Fruit fly (Drosophila melanogaster) Kc167 (cell line): ENCODE results near the gene CG4783.

Experiments
- Myc ChIP-seq: fragments of >200 bp; optimal IDR thresholded peaks from 2 replicates; lab custom pipeline; 2017; ENCODE audit warnings: missing external identifiers
- Sin3A ChIP-seq: fragments of >200 bp; optimal IDR thresholded peaks from 2 replicates; lab custom pipeline; 2018; ENCODE audit warnings: missing external identifiers
- h ChIP-seq: fragments of >200 bp; optimal IDR thresholded peaks from 3 replicates; lab custom pipeline; 2018; ENCODE audit warnings: missing external identifiers
- insv ChIP-seq: fragments of >200 bp; optimal IDR thresholded peaks from 3 replicates; lab custom pipeline; 2018; ENCODE audit warnings: missing external identifiers
- psq ChIP-seq: fragments of >200 bp; optimal IDR thresholded peaks from 2 replicates; lab custom pipeline; 2017; ENCODE audit warnings: missing external identifiers
- ttk ChIP-seq: sonication (Bioruptor generic); optimal IDR thresholded peaks from 2 replicates; lab custom pipeline; 2017; ENCODE audit warnings: missing external identifiers

CG4783 gene

DNA sequence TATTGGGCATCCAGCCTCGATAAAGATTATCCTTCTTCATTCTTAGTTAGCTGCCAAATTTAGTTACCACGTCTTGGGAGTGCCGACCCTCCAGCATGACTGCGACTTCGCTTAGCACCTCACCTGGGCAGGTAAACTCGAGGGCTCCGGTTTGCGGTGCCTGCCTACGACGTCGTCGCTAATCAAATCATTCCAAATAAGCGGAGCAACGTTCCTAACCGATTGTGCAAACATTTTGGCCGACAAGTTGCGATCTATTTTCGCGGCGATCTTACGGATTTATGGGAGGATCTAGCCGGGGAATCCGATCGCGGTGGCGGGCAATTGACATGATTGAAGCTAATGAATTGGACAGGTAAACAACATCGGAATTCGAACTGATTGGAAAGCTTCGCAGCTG lies 30.5 kb upstream of the CG4783 start, which contains the start of gene CG4465:
Gene CG4465 (minus strand): TSS at position 101 of the 400 bp plus-strand sequence.
- TF ChIP-seq Myc (lab: Kevin White, UChicago) = no peak
- no peak for TF ChIP-seq h (lab: Kevin White, UChicago)
- no peak for TF ChIP-seq insv (lab: Kevin White, UChicago)
- no peak for TF ChIP-seq psq (lab: Kevin White, UChicago)
- no peak for TF ChIP-seq Sin3A (lab: Kevin White, UChicago)
- no peak for TF ChIP-seq ttk

DNA sequence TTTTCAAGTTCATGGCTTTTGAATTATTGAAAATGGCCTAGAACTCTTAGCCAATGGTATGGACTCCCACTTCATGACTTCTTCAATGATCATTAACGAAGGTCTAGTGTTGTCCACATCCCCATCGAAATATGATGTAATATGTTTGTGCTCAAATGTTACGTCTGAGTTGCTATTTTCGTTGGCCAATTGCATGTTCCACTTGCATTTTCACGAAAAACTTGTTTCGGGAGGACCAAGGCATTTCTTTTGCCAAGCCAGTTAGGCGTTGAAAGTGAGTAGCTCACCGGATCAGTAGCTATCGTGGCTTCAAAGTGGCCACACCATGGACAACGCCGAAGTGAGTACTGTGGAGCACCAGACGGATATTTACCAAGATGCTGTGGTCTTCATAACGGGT lies 30.0 kb upstream of the CG4783 start, which contains the start of gene CG4770:
Gene CG4770 (plus strand): TSS at position 301 of the 400 bp plus-strand sequence.
- TF ChIP-seq psq (lab: Kevin White, UChicago) = no peak

DNA sequence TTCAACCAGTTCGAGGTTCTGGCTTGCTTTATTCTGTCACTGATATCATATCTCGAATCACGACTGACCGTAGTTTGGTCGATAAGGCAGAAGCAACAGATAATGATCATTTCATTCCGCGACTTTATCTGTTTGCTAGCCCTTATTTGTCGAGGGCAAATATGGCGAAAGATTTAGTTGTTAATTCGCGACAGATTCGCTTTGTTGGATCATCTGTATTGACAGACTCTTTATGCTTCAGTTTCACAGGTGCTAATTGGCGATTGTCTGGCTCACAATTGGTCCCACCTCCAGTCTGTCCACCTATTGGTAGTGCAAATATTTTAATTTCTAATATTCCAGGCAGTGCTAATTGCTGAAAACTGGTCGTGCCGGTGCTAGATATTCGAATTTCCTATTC lies 23.9 kb upstream of the CG4783 start:
- no peak for TF ChIP-seq insv (lab: Kevin White, UChicago)
- TF ChIP-seq Sin3A (lab: Kevin White, UChicago) = no peak
- no peak for TF ChIP-seq ttk
- no peak for TF ChIP-seq psq (lab: Kevin White, UChicago)
- TF ChIP-seq Myc (lab: Kevin White, UChicago) = no peak
- no peak for TF ChIP-seq h (lab: Kevin White, UChicago)

DNA sequence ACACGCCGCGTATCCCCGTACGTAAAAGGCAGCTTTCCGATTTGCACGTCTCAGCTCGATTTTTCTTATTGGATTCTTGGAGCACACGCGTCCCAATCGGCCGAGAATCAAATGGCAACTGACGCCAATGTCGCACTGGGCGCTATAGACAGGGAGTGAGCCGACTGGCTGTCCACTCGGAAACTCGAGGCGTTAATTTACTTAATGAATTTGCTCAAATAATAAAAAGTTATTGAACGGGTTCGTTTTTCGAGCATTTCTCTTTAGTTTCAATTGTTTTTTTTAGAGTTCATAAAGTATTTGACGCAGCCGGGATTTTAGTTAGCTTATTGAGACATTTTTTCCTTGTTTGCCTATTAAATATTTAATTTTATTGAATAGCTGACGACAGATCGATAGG lies 23.0 kb upstream of the CG4783 start, which contains the start of gene CG4462:
Gene CG4462 (minus strand): TSS at position 101 of the 400 bp plus-strand sequence.
- TF ChIP-seq h (lab: Kevin White, UChicago) (no peak), ttk (no peak), insv (lab: Kevin White, UChicago) (no peak), psq (lab: Kevin White, UChicago) (no peak), Sin3A (lab: Kevin White, UChicago) (no peak), Myc (lab: Kevin White, UChicago) (no peak)

DNA sequence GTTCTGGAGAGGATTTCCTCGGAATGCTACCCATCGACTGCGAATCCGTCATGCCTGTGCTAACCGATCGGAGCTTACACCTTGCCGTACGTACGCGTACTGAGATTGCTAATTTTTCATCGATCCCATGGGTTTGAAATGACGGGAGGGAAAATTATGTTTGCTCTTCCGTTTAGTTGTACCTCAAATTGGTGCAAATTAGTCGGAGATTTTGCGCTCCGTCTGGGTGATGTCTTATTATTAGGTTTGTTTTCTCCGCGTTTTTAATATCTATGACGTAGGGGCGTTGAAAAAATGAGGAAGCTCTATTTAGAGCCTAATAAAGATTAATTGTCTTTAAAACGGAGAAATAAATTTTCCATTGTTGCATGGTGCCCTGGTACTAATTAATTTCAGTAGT lies 19.7 kb upstream of the CG4783 start, which contains the start of gene CG4459:
Gene CG4459 (minus strand): TSS at position 101 of the 400 bp plus-strand sequence.
- TF ChIP-seq ttk (no peak), Myc (lab: Kevin White, UChicago) (no peak), insv (lab: Kevin White, UChicago) (no peak), psq (lab: Kevin White, UChicago) (no peak)

DNA sequence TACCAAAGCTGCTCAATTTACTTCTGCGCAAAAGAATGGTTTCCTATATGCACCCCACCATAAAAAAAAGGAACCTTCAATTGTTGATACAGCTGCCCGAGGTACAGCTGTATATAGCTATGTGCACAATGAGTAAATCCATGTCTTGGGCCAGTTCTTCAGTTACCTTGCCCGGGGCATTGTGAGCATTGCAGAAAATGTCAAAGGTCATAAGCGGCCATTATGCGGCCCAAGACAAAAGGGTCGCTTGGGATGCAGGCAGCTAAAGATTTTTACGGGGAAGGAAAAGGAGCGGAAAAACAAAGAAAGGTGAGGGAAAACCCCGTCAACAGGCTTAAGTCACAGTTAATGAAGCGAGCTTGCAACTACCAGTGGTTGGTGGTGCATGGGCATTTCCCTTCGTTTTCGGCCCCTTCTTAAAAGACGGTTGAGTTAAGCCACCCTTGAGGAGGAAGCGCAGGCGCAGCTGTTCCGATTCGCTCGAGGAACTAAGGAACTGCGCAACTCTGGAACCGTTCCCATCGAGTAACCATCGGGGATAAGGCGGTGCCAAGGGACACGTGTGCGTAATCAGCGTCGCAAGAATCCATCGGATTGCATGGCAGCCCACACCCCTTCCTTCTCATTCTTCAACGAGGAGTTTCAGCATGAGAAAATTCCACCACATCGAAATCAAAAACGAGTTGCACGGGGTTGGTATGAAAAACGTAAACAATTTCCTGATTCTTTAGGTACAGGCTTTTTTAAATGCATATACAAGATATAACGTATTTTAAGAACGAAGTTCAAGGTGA lies 17.1 kb upstream of the CG4783 start:
- TF ChIP-seq ttk (no peak), insv (lab: Kevin White, UChicago) (no peak), Myc (lab: Kevin White, UChicago) (no peak), psq (lab: Kevin White, UChicago) (no peak), h (lab: Kevin White, UChicago) (no peak), Sin3A (lab: Kevin White, UChicago) (no peak)

DNA sequence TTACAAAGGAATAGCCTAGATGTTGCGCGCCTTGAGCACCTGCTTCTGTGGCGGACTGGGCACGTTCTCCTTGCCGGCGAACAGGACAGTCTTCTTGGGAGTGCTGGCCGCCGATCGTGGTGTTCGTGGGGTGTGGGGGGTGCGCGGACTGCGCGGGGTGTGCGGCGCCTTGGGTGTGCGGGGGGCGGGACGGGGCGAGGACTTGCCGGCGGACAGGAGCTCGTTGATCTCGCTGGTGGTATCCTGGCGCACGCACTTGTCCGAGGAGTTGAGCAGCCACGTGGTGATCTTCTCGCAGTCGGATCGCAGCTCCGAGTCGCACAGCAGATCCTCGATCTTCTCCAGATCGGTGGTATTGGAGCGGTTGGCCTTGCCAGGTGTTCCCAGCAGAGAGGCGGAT lies 16.1 kb upstream of the CG4783 start:
- TF ChIP-seq Myc (lab: Kevin White, UChicago) (no peak), h (lab: Kevin White, UChicago) (no peak), insv (lab: Kevin White, UChicago) (no peak), psq (lab: Kevin White, UChicago) (no peak), Sin3A (lab: Kevin White, UChicago) (no peak), ttk (no peak)

DNA sequence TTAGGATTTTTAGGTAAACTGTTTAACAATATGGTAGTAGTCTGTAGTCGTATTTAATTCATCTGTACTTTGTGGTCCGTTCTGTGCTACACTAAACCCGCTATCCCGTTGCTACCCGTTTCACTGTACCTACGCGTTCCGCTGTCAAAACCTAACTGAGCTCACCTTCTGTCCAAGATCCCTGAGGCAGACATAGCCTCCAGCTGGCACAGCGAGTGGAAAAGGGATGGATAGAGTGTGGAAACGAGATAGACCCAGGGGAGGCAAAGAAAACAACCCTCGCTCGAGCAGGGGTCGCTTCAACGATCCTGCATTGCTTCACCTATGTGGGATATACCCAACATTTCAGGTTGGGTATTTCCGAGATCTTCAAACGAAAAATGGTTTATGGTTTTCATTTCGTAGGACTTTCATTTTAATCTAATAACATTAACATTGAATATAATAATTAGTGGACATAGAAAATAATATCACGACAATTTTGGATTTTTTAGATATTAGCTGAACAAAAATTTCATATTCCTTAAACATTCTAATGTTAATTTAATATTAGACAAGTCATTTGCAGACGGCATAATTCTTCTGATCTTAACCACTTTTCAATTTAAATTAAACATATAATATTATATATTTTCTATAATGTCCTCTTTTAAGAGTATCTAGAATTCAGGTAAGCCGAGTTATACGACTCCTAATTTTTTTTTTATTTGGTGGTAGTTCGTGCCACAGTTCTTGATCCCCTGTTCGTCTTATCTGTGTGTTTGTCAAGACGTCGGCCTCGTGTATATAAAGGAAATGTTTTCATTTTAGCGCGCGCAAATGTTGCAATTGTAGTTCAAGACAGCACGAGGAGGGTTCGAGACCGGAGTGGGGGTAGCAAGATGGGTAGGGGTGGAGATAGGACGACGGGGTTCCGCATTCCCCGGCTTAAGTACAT lies 13.1 kb upstream of the CG4783 start, which contains the start of gene mira:
Gene mira (minus strand): TSS at position 281 of the 937 bp plus-strand sequence.
- TF ChIP-seq h (lab: Kevin White, UChicago) (no peak), psq (lab: Kevin White, UChicago) (no peak), Sin3A (lab: Kevin White, UChicago) (no peak), ttk (no peak)

DNA sequence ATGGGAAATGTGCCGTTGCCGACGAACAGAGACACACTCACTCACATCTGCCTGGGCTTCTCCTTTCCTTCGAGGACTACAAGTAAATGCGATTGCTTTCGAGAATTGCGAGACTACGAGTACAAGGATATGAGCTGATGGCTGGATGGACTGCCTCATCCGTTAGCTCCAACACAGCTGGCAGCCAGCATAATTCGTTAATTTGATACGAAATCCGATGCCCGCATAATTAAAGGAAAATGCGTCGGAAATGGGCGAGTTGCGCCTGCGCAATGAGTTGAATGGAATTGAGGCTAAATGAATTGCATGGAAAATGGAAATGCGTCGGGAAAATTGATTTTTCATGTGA lies 12.5 kb upstream of the CG4783 start:
- TF ChIP-seq psq (lab: Kevin White, UChicago) (no peak), h (lab: Kevin White, UChicago) (no peak), Myc (lab: Kevin White, UChicago) (no peak), ttk (no peak), insv (lab: Kevin White, UChicago) (no peak), Sin3A (lab: Kevin White, UChicago) (no peak)

DNA sequence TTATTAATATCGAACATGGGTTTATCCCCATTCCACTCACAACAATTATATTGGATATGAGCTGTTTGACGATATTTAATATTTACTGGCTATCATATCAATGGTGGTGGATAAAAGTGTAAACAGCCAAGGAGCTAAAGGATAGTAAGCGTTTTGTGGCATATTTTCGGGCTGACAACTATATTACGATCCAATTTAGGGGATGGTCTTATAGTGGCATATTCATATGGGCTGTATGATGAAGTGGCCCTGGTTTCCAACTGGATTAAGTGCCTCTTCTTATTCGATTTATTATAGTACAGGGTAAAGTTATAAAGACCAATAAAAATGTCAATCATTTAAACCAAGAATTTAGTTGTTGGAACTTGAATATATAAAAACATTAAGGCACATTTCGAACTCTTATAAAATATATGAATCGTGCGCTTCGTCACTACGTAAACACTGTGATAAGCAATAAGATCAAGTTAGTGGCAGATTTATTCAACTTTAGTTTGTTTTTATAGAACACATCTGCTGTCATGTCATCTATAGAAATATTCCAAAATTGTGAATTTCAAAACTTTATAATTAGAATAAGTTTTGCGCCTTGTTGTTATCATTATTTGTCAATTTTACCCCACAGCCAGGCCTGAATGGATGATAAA lies 9.2 kb upstream of the CG4783 start:
- TF ChIP-seq psq (lab: Kevin White, UChicago) (no peak), Myc (lab: Kevin White, UChicago) (no peak), insv (lab: Kevin White, UChicago) (no peak), h (lab: Kevin White, UChicago) (no peak), Sin3A (lab: Kevin White, UChicago) (no peak), ttk (no peak)

DNA sequence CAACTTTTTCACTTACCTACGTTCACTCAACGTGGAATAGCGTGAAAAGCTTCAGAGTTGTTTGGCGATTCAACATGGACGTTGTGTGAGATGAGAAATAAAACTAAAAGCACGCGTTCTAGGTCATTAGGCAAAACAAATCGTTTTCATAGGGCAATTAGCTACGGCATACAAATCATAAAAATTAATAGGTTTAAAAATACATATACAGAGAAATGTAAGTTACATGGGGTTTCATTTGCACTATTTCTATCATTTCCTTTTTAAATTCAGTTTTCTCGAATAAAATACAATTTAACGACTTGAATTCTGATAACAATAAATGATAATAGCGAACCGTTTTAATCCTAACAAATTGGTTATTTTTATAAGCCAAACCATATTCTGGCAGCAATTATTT lies 5.9 kb upstream of the CG4783 start, which contains the start of gene CG46042:
Gene CG46042 (minus strand): TSS at position 101 of the 400 bp plus-strand sequence.
- TF ChIP-seq ttk (no peak), psq (lab: Kevin White, UChicago) (no peak), Sin3A (lab: Kevin White, UChicago) (no peak), h (lab: Kevin White, UChicago) (no peak), insv (lab: Kevin White, UChicago) (no peak), Myc (lab: Kevin White, UChicago) (no peak)
